Fruit fly (Drosophila melanogaster) whole organism, embryonic: ENCODE measurements around the gene CG2962.

Experiments used
- Abd-B ChIP-seq: fragments of 200-800 bp; sonication (Bioruptor generic); optimal IDR thresholded peaks from 2 replicates; lab custom pipeline; 2018; ENCODE audit warnings: missing biosample characterization, mild to moderate bottlenecking, missing genetic modification characterization, moderate library complexity
- CG11695 ChIP-seq: fragments of 200-800 bp; sonication (Bioruptor generic); IDR thresholded peaks from 3 replicates; pipeline ENCODE4 v1.3.6; 2022; ENCODE audit warnings: missing biosample characterization, missing genetic modification characterization
- CG3726 ChIP-seq: fragments of 200-800 bp; sonication (Bioruptor generic); IDR thresholded peaks from 3 replicates; pipeline ENCODE4, ENCODE4 v1.3.6; 2022; ENCODE audit warnings: missing biosample characterization, missing genetic modification characterization
- CTCF ChIP-seq: fragments of 200-800 bp; sonication (Bioruptor generic); optimal IDR thresholded peaks from 2 replicates; lab custom pipeline; 2017; ENCODE audit warnings: missing biosample characterization, mild to moderate bottlenecking, missing genetic modification characterization, moderate library complexity
- HLH54F ChIP-seq: fragments of 200-800 bp; sonication (Bioruptor generic); optimal IDR thresholded peaks from 3 replicates; lab custom pipeline; 2016; ENCODE audit warnings: missing biosample characterization, missing genetic modification characterization
- Hey ChIP-seq: fragments of 200-800 bp; sonication (Bioruptor generic); optimal IDR thresholded peaks from 3 replicates; lab custom pipeline; 2018; ENCODE audit warnings: missing biosample characterization, mild to moderate bottlenecking, missing genetic modification characterization
- Usf ChIP-seq: fragments of 200-800 bp; sonication (Bioruptor generic); optimal IDR thresholded peaks from 2 replicates; lab custom pipeline; 2017; ENCODE audit warnings: missing genotype, missing biosample characterization, missing genetic modification characterization
- esg ChIP-seq: fragments of 200-800 bp; sonication (Bioruptor generic); conservative IDR thresholded peaks from 2 replicates; pipeline ENCODE4 v1.3.6; 2022; ENCODE audit warnings: missing biosample characterization, missing genetic modification characterization
- fru ChIP-seq: fragments of >200 bp; optimal IDR thresholded peaks from 2 replicates; lab custom pipeline; 2017
- kay ChIP-seq: fragments of 200-800 bp; sonication (Bioruptor generic); optimal IDR thresholded peaks from 2 replicates; lab custom pipeline; 2016; ENCODE audit warnings: missing biosample characterization, missing genetic modification characterization
- row ChIP-seq: fragments of 200-800 bp; sonication (Bioruptor generic); IDR thresholded peaks from 3 replicates; pipeline ENCODE4 v1.3.6; 2022; ENCODE audit warnings: missing biosample characterization, missing genetic modification characterization
- zen2 ChIP-seq: fragments of 200-800 bp; sonication (Bioruptor generic); IDR thresholded peaks from 3 replicates; pipeline ENCODE4 v1.3.6; 2022; ENCODE audit warnings: missing biosample characterization, missing genetic modification characterization; ENCODE audit not compliant: partially characterized antibody

DNA sequence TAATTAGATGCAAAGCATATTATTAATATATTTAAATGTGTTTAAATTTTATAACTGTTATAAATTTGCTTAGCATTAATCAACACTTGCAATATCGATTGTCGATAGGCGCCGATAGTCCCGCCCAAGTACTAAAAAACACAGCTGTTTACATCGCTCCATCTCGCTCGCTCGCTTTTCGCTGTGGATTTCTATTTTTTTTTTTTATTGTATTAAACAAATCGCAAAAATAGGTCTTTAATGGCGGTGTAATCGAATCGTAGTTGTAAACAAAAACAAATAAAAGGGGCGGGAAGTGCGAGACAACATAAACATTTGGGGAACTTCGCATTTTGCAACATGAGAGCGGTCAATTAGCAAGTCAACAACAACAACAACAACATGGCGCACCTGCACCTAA, 3.5 kb upstream of the CG2962 start, which contains the start of gene CG34408:
- TF ChIP-seq esg (GFP tag; lab: Robert Waterston, UW): no peak
- TF ChIP-seq HLH54F: no peak
- no peak for TF ChIP-seq zen2 (GFP tag; lab: Robert Waterston, UW)
- TF ChIP-seq Hey (tag; lab: Kevin White, UChicago): no peak
- TF ChIP-seq Usf (GFP tag; lab: Kevin White, UChicago): no peak
- TF ChIP-seq kay (GFP tag; lab: Kevin White, UChicago): no peak
- no peak for TF ChIP-seq CG3726 (GFP tag; lab: Robert Waterston, UW)
- no peak for TF ChIP-seq CTCF
- TF ChIP-seq row (GFP tag; lab: Robert Waterston, UW): no peak
- TF ChIP-seq CG11695 (GFP tag; lab: Robert Waterston, UW): no peak
- no peak for TF ChIP-seq Abd-B (GFP tag; lab: Kevin White, UChicago)
- no peak for TF ChIP-seq fru (lab: Kevin White, UChicago)
